Fruit fly (Drosophila melanogaster): ENCODE results near the gene SPE.

- no peak for TF ChIP-seq otp (GFP tag; IDR thresholded peaks at IDR 0.05)
- no peak for TF ChIP-seq CG14965 (GFP tag; optimal IDR thresholded peaks at IDR 0.05; ENCODE audit: borderline replicate concordance)
- TF ChIP-seq ash1 (GFP tag; optimal IDR thresholded peaks at IDR 0.05) = no peak
- TF ChIP-seq CG18262 (tag; optimal IDR thresholded peaks at IDR 0.05) = no peak
- TF ChIP-seq h (optimal IDR thresholded peaks at IDR 0.05) = no peak
- no peak for TF ChIP-seq fd64A (GFP tag; optimal IDR thresholded peaks at IDR 0.05)
- TF ChIP-seq ind (GFP tag; optimal IDR thresholded peaks at IDR 0.05) = no peak
- TF ChIP-seq CG2116 (GFP tag; optimal IDR thresholded peaks at IDR 0.05) = no peak
- no peak for TF ChIP-seq gro (GFP tag; optimal IDR thresholded peaks at IDR 0.05)
- TF ChIP-seq exex (tag; optimal IDR thresholded peaks at IDR 0.05) = peak; percentile 72
- no peak for TF ChIP-seq CG11398 (GFP tag; optimal IDR thresholded peaks at IDR 0.05)
- no peak for TF ChIP-seq CG9437 (GFP tag; optimal IDR thresholded peaks at IDR 0.05)
These were observed 14.3 kb downstream of the SPE start, which contains the start of the genes CG31468 and Gba1a for dm6 chr3R:23700304-23700767.
